Worm (Caenorhabditis elegans): Measurements from ENCODE around the gene nlp-30.

Gene nlp-30

DNA sequence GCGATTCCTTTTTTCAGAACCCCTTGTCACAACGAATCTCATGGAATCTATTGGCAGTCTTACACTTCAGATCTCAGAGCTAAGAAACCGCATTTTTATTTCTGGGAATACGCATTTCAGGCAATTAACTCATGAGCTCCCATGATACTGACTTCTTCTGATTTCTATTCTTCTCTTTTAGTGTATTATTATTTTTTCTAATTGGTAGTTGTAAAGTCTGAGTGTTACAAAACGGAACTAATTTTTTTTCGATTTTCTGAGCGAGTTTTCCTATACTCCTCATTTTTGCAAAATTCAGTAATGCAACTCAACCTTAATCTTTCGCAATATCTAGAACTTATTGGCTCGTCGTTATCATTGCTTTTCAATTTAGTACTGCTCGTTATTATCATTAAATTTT, 7.4 kb upstream of the nlp-30 start, which contains the start of gene str-82 (continued):
- TF ChIP-seq athp-1 (tag; optimal IDR thresholded peaks at IDR 0.05) (no peak), snpc-1.3 (tag; optimal IDR thresholded peaks at IDR 0.05; ENCODE audit: insufficient read depth) (no peak)

DNA sequence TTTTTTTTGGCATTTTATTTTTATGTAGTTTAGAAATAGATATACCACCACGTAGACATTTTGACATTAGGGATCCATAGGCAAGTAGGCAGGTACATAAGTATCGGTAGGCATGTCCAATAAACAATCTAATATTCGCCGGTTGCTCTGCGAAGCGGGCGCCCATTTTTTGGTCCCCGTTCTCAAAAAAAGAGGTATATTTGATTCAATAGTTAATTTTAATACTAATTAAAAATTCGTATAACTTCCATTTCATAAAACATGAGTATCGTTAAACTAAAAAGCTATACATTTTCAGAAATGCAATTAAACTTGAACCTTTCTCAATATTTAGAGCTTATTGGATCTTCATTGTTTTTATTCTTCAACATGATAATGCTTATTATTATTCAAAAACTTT, 4.8 kb upstream of the nlp-30 start, which contains the start of gene str-83:
TSS of gene str-83 (plus strand) at position 301 of the 400 bp plus-strand sequence.
- TF ChIP-seq ceh-79 (tag; optimal IDR thresholded peaks at IDR 0.05) (no peak), Y53G8AR.9 (GFP tag; conservative IDR thresholded peaks at IDR 0.05) (no peak), atf-7 (tag; optimal IDR thresholded peaks at IDR 0.05) (no peak), pbrm-1 (GFP tag; IDR thresholded peaks at IDR 0.05) (no peak), ztf-3 (GFP tag; optimal IDR thresholded peaks at IDR 0.05) (no peak), F39B2.1 (GFP tag; IDR thresholded peaks at IDR 0.05) (no peak), Y53F4B.3 (GFP tag; IDR thresholded peaks at IDR 0.05) (no peak), F57C9.4 (tag; optimal IDR thresholded peaks at IDR 0.05) (no peak), T07F8.4 (tag; optimal IDR thresholded peaks at IDR 0.05) (no peak), ztf-18 (tag; optimal IDR thresholded peaks at IDR 0.05) (no peak), D2030.7 (GFP tag; IDR thresholded peaks at IDR 0.05) (no peak), let-526 (GFP tag; IDR thresholded peaks at IDR 0.05) (no peak), nhr-179 (tag; optimal IDR thresholded peaks at IDR 0.05) (no peak), mes-4 (tag; optimal IDR thresholded peaks at IDR 0.05) (no peak), Y56A3A.18 (GFP tag; IDR thresholded peaks at IDR 0.05) (no peak), ceh-58 (GFP tag; IDR thresholded peaks at IDR 0.05) (no peak), snpc-1.1 (tag; optimal IDR thresholded peaks at IDR 0.05; ENCODE audit: insufficient read depth) (no peak)

ce11 chrV:3979053-3979452, 2.7 kb upstream of the nlp-30 start, which contains the start of gene nlp-34:
TSS of gene nlp-34 (minus strand) at chrV:3979134.
- TF ChIP-seq unc-62 (GFP tag; optimal IDR thresholded peaks at IDR 0.05) = no peak
- no peak for TF ChIP-seq unc-130 (GFP tag; optimal IDR thresholded peaks at IDR 0.05)
- no peak for TF ChIP-seq ztf-18 (tag; optimal IDR thresholded peaks at IDR 0.05)
- no peak for TF ChIP-seq nhr-27 (tag; optimal IDR thresholded peaks at IDR 0.05)
- TF ChIP-seq D2030.7 (GFP tag; IDR thresholded peaks at IDR 0.05) = no peak
- no peak for TF ChIP-seq snpc-1.3 (tag; optimal IDR thresholded peaks at IDR 0.05; ENCODE audit: insufficient read depth)
- no peak for TF ChIP-seq xnd-1 (tag; optimal IDR thresholded peaks at IDR 0.05)
- no peak for TF ChIP-seq ztf-6 (GFP tag; IDR thresholded peaks at IDR 0.05)
- no peak for TF ChIP-seq efl-1 (GFP tag; optimal IDR thresholded peaks at IDR 0.05)
- TF ChIP-seq mxl-1 (tag; optimal IDR thresholded peaks at IDR 0.05) = no peak
- TF ChIP-seq ztf-22 (GFP tag; optimal IDR thresholded peaks at IDR 0.05) = no peak
- TF ChIP-seq madf-8 (GFP tag; conservative IDR thresholded peaks at IDR 0.05) = no peak
- TF ChIP-seq dpff-1 (tag; optimal IDR thresholded peaks at IDR 0.05) = no peak

DNA sequence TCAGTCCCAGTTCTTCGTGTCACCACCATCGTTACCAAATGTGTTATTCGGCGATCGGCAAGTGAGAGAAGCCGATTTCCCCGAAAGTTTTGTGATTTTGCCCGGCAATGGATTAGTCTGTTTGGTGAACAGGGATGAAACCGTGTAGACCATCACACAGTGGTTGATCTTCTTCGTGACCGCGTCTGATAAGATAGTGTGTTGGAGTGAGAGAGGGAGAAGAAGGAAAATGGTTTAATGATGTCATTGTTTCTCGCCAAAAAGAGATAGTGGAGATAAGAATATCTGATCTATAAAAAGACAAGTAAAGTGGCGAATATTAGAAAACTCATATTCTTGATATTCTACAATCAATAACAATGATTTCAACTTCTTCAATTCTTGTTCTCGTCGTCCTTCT, 2.0 kb upstream of the nlp-30 start, which contains the start of gene nlp-31:
TSS of gene nlp-31 (plus strand) at position 237 of the 400 bp plus-strand sequence.
- no peak for TF ChIP-seq F33H1.4 (GFP tag; IDR thresholded peaks at IDR 0.05)
- TF ChIP-seq zfh-2 (GFP tag; conservative IDR thresholded peaks at IDR 0.05) = no peak

DNA sequence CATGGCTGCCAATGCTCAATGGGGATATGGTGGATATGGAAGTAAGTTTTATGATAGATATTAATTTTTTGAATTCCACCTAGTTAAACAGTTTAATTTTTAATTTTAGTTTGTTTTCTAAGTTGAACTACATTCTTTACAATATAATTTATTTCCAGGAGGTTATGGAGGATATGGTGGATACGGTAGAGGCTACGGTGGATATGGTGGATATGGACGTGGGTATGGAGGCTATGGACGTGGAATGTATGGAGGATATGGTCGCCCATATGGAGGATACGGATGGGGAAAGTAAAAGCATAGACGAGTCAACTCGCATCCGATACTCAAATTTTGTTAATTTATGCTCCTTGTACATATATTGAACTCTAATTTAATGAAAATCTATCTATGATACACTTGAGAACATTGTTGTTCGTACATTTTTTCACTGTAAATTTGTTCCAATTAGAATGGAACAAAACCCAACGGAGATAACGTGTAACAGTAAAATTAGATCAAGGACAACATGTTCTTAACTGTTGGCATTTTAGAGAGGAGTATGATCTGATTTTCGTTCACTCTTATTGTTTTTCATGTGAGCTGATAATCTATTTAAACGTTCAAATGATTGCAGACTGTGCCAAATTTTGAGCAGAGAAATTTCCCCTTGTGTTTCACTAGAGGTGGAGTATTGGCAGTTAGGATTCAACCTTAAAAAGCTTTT, 1.4 kb upstream of the nlp-30 start:
- no peak for TF ChIP-seq Y79H2A.3 (GFP tag; conservative IDR thresholded peaks at IDR 0.05)
- TF ChIP-seq atf-7 (tag; optimal IDR thresholded peaks at IDR 0.05) = no peak

Data from whole organism, young adult.